Fruit fly (Drosophila melanogaster): ENCODE data around the gene ECSIT.

ECSIT gene

DNA sequence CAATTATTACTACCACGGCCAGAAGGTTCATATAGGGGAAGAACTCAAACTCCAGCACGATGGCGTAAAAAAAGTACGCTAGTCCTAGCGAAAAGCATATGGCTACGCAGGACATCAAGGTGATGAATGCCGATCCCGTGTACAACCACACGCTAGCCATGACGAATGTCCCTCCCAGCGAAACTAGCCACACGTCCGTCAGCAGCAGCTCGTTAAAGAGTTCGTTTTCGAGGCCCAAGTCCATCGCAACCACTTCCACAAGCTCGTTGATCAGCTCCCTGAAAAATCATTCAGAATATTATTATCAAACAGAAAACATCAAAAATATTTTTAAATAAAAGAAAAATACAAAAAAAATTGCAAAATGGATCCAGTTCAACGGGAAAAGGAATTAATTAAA is 3.4 kb upstream of the ECSIT start, which contains the start of gene CG34287:
TSS of gene CG34287 (plus strand) at position 301 of the 400 bp plus-strand sequence.
- no peak for TF ChIP-seq CG17801 (GFP tag; optimal IDR thresholded peaks at IDR 0.05; ENCODE audit: partially characterized antibody)

dm6 chr3R:5860736-5861217 is 4.4 kb downstream of the ECSIT start:
- TF ChIP-seq CG17801 (GFP tag; optimal IDR thresholded peaks at IDR 0.05; ENCODE audit: partially characterized antibody): no peak

- TF ChIP-seq CG17801 (GFP tag; optimal IDR thresholded peaks at IDR 0.05; ENCODE audit: partially characterized antibody): no peak
Observed at dm6 chr3R:5861218-5861902, 5.0 kb downstream of the ECSIT start.

- no peak for TF ChIP-seq CG17801 (GFP tag; optimal IDR thresholded peaks at IDR 0.05; ENCODE audit: partially characterized antibody)
Observed at dm6 chr3R:5862032-5862641, 5.8 kb downstream of the ECSIT start, which contains the start of gene CG2017. TSS of gene CG2017 (minus strand) at chr3R:5862405.

dm6 chr3R:5871393-5871792 is 15.0 kb downstream of the ECSIT start:
- no peak for TF ChIP-seq CG17801 (GFP tag; optimal IDR thresholded peaks at IDR 0.05; ENCODE audit: partially characterized antibody)

dm6 chr3R:5877367-5877766 is 21.0 kb downstream of the ECSIT start:
- no peak for TF ChIP-seq CG17801 (GFP tag; optimal IDR thresholded peaks at IDR 0.05; ENCODE audit: partially characterized antibody)

DNA sequence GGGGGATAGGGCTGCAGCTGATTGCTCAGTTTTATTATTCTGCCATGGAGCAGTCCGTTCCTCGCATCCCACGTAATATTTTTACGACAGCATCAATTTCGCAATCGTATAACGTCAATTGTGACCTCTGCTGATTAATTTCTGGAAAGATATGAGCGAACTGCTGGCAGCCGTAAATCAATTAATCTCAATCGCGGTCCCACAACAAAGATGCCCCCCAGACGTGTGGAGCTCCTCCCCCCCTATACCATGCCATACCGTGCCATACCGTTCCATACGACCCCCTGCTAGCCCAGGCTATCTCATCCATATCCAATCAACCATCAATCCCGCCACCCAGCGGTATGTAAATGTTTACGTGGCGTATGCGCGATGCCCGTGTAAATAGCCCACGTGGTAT is 24.9 kb downstream of the ECSIT start:
- TF ChIP-seq CG17801 (GFP tag; optimal IDR thresholded peaks at IDR 0.05; ENCODE audit: partially characterized antibody): no peak
